Fruit fly (Drosophila melanogaster): ENCODE data around the gene CG14285.

Gene CG14285

DNA sequence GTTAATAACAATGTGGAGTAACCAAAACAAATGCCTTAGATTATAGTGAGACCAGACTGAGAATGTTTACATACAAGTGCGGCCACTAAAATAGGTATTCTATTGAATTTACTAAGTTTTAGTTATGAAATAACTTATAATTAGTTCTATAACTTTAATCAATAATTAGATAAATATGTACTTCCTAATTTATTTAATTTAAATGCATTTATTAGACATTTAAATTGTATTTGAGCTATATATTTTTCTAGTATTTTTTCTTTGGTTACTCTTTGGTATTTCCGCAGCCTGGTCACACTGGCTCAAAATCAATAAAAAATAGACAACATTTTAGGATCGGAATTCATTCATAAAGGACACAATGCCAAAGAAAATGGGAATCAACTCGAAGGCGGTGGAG lies 6.3 kb downstream of the CG14285 start, which contains the start of the genes Prp18 and CG6013 (continued):
- TF ChIP-seq Sox102F (GFP tag; optimal IDR thresholded peaks at IDR 0.05) (peak; percentile 69), CG13123 (GFP tag; optimal IDR thresholded peaks at IDR 0.05) (peak; percentile 40), CG6854 (GFP tag; optimal IDR thresholded peaks at IDR 0.05) (no peak), CG6765 (GFP tag; optimal IDR thresholded peaks at IDR 0.05) (no peak), seq (GFP tag; IDR thresholded peaks at IDR 0.05) (no peak), CG4617 (GFP tag; optimal IDR thresholded peaks at IDR 0.05; ENCODE audit: borderline replicate concordance) (peak; percentile 89), ara (GFP tag; IDR thresholded peaks at IDR 0.05) (no peak), sug (tag; optimal IDR thresholded peaks at IDR 0.05) (peak; percentile 53), wdn (GFP tag; IDR thresholded peaks at IDR 0.05) (no peak), otp (GFP tag; IDR thresholded peaks at IDR 0.05) (no peak), CG7987 (GFP tag; optimal IDR thresholded peaks at IDR 0.05) (no peak), CG7963 (GFP tag; IDR thresholded peaks at IDR 0.05; ENCODE audit: partially characterized antibody) (no peak), CG8924 (tag; optimal IDR thresholded peaks at IDR 0.05) (peak; percentile 87), Hey (tag; optimal IDR thresholded peaks at IDR 0.05) (no peak), CG1024 (GFP tag; IDR thresholded peaks at IDR 0.05) (no peak), pita (GFP tag; optimal IDR thresholded peaks at IDR 0.05) (no peak), lbe (GFP tag; optimal IDR thresholded peaks at IDR 0.05) (no peak), wek (GFP tag; optimal IDR thresholded peaks at IDR 0.05) (no peak), CG4820 (GFP tag; optimal IDR thresholded peaks at IDR 0.05) (peak; percentile 0), CG3847 (GFP tag; IDR thresholded peaks at IDR 0.05) (0 out of 2 replicates have a peak, but pooled peaks have one; percentile 34), Gug (GFP tag; IDR thresholded peaks at IDR 0.05) (no peak), CG14965 (GFP tag; optimal IDR thresholded peaks at IDR 0.05; ENCODE audit: borderline replicate concordance) (no peak), dimm (GFP tag; IDR thresholded peaks at IDR 0.05) (no peak), hth (optimal IDR thresholded peaks at IDR 0.05) (no peak), Hr3 (GFP tag; optimal IDR thresholded peaks at IDR 0.05) (peak; percentile 63), CG10959 (GFP tag; IDR thresholded peaks at IDR 0.05) (no peak), CkIIα-i1 (GFP tag; IDR thresholded peaks at IDR 0.05) (no peak), CG6175 (GFP tag; IDR thresholded peaks at IDR 0.05) (no peak), C15 (GFP tag; IDR thresholded peaks at IDR 0.05) (no peak), CG2202 (tag; optimal IDR thresholded peaks at IDR 0.05) (no peak), zf30C (GFP tag; optimal IDR thresholded peaks at IDR 0.05) (no peak), CG14710 (tag; optimal IDR thresholded peaks at IDR 0.05) (peak; percentile 83), Hr51 (GFP tag; optimal IDR thresholded peaks at IDR 0.05) (peak in 1 of 2 experiments; percentile 68), en (GFP tag; optimal IDR thresholded peaks at IDR 0.05) (no peak), slbo (GFP tag; IDR thresholded peaks at IDR 0.05) (peak; percentile 62), dmrt99B (tag; optimal IDR thresholded peaks at IDR 0.05) (peak; percentile 64), D (optimal IDR thresholded peaks at IDR 0.05) (no peak), D (GFP tag; optimal IDR thresholded peaks at IDR 0.05) (peak; percentile 7), CG12769 (tag; optimal IDR thresholded peaks at IDR 0.05) (peak; percentile 3), CoRest (tag; optimal IDR thresholded peaks at IDR 0.05) (peak; percentile 79), tgo (GFP tag; IDR thresholded peaks at IDR 0.05) (peak; percentile 73), Max (GFP tag; optimal IDR thresholded peaks at IDR 0.05) (no peak), rib (GFP tag; IDR thresholded peaks at IDR 0.05) (no peak), CG11560 (tag; IDR thresholded peaks at IDR 0.05) (no peak), CG9609 (GFP tag; optimal IDR thresholded peaks at IDR 0.05) (no peak), dati (GFP tag; IDR thresholded peaks at IDR 0.05) (no peak), CG14441 (GFP tag; IDR thresholded peaks at IDR 0.05) (no peak), H2.0 (GFP tag; IDR thresholded peaks at IDR 0.05) (no peak), NFAT (GFP tag; IDR thresholded peaks at IDR 0.05) (no peak), sens-2 (GFP tag; IDR thresholded peaks at IDR 0.05) (no peak), CG17568 (GFP tag; optimal IDR thresholded peaks at IDR 0.05) (no peak), ind (GFP tag; optimal IDR thresholded peaks at IDR 0.05) (peak; percentile 51), H15 (GFP tag; IDR thresholded peaks at IDR 0.05) (no peak)

Data from whole organism, embryonic.